Worm (Caenorhabditis elegans): ENCODE measurements around the gene T14B4.1.

Gene T14B4.1

ce11 chrII:6707496-6708260 is 29.0 kb upstream of the T14B4.1 start:
- peak in 1 of 2 experiments; percentile 28 for TF ChIP-seq hif-1 (tag; optimal IDR thresholded peaks at IDR 0.05)
- 0 out of 2 replicates have a peak, but pooled peaks have one; percentile 18 for TF ChIP-seq dmd-6 (GFP tag; IDR thresholded peaks at IDR 0.05)
- no peak for TF ChIP-seq skn-1 (tag; optimal IDR thresholded peaks at IDR 0.05)
- peak; percentile 20 for TF ChIP-seq mep-1 (tag; optimal IDR thresholded peaks at IDR 0.05)
- TF ChIP-seq ceh-20 (GFP tag; IDR thresholded peaks at IDR 0.05) = peak; percentile 66; the same call in 1 of the 2 replicates
- 0 out of 2 replicates have a peak, but pooled peaks have one; percentile 45 for TF ChIP-seq ctbp-1 (GFP tag; IDR thresholded peaks at IDR 0.05)
- TF ChIP-seq snpc-4 (tag; optimal IDR thresholded peaks at IDR 0.05) = no peak
- no peak for TF ChIP-seq hlh-30 (tag; optimal IDR thresholded peaks at IDR 0.05; ENCODE audit: insufficient read depth)
- peak in 1 of 2 experiments; percentile 58 for TF ChIP-seq daf-16 (GFP tag; optimal IDR thresholded peaks at IDR 0.05)
- TF ChIP-seq daf-16 (tag; optimal IDR thresholded peaks at IDR 0.05) = no peak
- TF ChIP-seq nhr-237 (tag; optimal IDR thresholded peaks at IDR 0.05) = no peak
- peak; percentile 29 for TF ChIP-seq hlh-11 (tag; optimal IDR thresholded peaks at IDR 0.05)
- TF ChIP-seq egl-43 (GFP tag; IDR thresholded peaks at IDR 0.05) = 0 out of 2 replicates have a peak, but pooled peaks have one; percentile 35
- TF ChIP-seq madf-9 (GFP tag; conservative IDR thresholded peaks at IDR 0.05) = no peak
- TF ChIP-seq F26F4.8 (GFP tag; conservative IDR thresholded peaks at IDR 0.05) = no peak
- no peak for TF ChIP-seq spr-3 (GFP tag; optimal IDR thresholded peaks at IDR 0.05)
- TF ChIP-seq mxl-2 (GFP tag; conservative IDR thresholded peaks at IDR 0.05) = no peak
- TF ChIP-seq pqm-1 (tag; optimal IDR thresholded peaks at IDR 0.05) = no peak
- no peak for TF ChIP-seq nhr-111 (GFP tag; optimal IDR thresholded peaks at IDR 0.05)
- no peak for TF ChIP-seq dve-1 (tag; optimal IDR thresholded peaks at IDR 0.05; ENCODE audit: insufficient read depth)
- TF ChIP-seq rbr-2 (tag; optimal IDR thresholded peaks at IDR 0.05) = peak; percentile 7
- peak in 1 of 2 experiments; percentile 51 for TF ChIP-seq lsy-2 (tag; optimal IDR thresholded peaks at IDR 0.05)

ce11 chrII:6708980-6709379 is 27.7 kb upstream of the T14B4.1 start:
- peak in 1 of 2 experiments; percentile 53 for TF ChIP-seq lsy-2 (tag; optimal IDR thresholded peaks at IDR 0.05)
- TF ChIP-seq fos-1 (tag; optimal IDR thresholded peaks at IDR 0.05) = no peak
- no peak for TF ChIP-seq mxl-3 (GFP tag; optimal IDR thresholded peaks at IDR 0.05)
- TF ChIP-seq nhr-76 (tag; optimal IDR thresholded peaks at IDR 0.05) = no peak
- peak; percentile 62 for TF ChIP-seq ctbp-1 (GFP tag; IDR thresholded peaks at IDR 0.05)
- no peak for TF ChIP-seq skn-1 (tag; optimal IDR thresholded peaks at IDR 0.05)
- TF ChIP-seq nhr-77 (tag; optimal IDR thresholded peaks at IDR 0.05) = no peak
- no peak for TF ChIP-seq lir-3 (tag; optimal IDR thresholded peaks at IDR 0.05)
- peak; percentile 77 for TF ChIP-seq mep-1 (tag; optimal IDR thresholded peaks at IDR 0.05)
- TF ChIP-seq ZK337.2 (GFP tag; IDR thresholded peaks at IDR 0.05) = 0 out of 2 replicates have a peak, but pooled peaks have one; percentile 12
- peak; percentile 47 for TF ChIP-seq nhr-11 (tag; optimal IDR thresholded peaks at IDR 0.05)
- no peak for TF ChIP-seq nhr-102 (tag; optimal IDR thresholded peaks at IDR 0.05)
- TF ChIP-seq T20F7.1 (GFP tag; optimal IDR thresholded peaks at IDR 0.05) = no peak
- no peak for TF ChIP-seq hlh-30 (tag; optimal IDR thresholded peaks at IDR 0.05; ENCODE audit: insufficient read depth)
- TF ChIP-seq zag-1 (tag; optimal IDR thresholded peaks at IDR 0.05) = no peak
- TF ChIP-seq T26A8.4 (GFP tag; IDR thresholded peaks at IDR 0.05) = no peak
- TF ChIP-seq Y105C5A.15 (GFP tag; IDR thresholded peaks at IDR 0.05) = no peak
- peak; percentile 35; the same call in 1 of the 2 replicates for TF ChIP-seq tra-1 (GFP tag; IDR thresholded peaks at IDR 0.05)
- TF ChIP-seq rbr-2 (tag; optimal IDR thresholded peaks at IDR 0.05) = peak; percentile 25
- TF ChIP-seq arid-1 (GFP tag; conservative IDR thresholded peaks at IDR 0.05) = no peak
- TF ChIP-seq ZK546.5 (tag; optimal IDR thresholded peaks at IDR 0.05) = no peak
- no peak for TF ChIP-seq ceh-28 (tag; optimal IDR thresholded peaks at IDR 0.05)
- no peak for TF ChIP-seq ztf-11 (tag; optimal IDR thresholded peaks at IDR 0.05)
- TF ChIP-seq egl-27 (tag; optimal IDR thresholded peaks at IDR 0.05) = no peak
- TF ChIP-seq hmg-1.1 (GFP tag; IDR thresholded peaks at IDR 0.05) = peak; percentile 54
- TF ChIP-seq zfp-2 (tag; optimal IDR thresholded peaks at IDR 0.05) = no peak
- TF ChIP-seq ztf-7 (tag; optimal IDR thresholded peaks at IDR 0.05) = no peak
- peak in 1 of 2 experiments; percentile 97 for TF ChIP-seq unc-62 (GFP tag; optimal IDR thresholded peaks at IDR 0.05 in 1 of 2)
- no peak for TF ChIP-seq unc-62 (tag; optimal IDR thresholded peaks at IDR 0.05)
- TF ChIP-seq ceh-20 (GFP tag; IDR thresholded peaks at IDR 0.05) = peak; percentile 59; the same call in 1 of the 2 replicates

Measured in whole organism, L4 larva.